Fruit fly (Drosophila melanogaster) whole organism, embryonic: ENCODE results near the gene Gr97a.

ENCODE experiments used
- Ada2b ChIP-seq: fragments of 200-800 bp; sonication (Bioruptor generic); IDR thresholded peaks from 2 replicates; pipeline ENCODE4 v1.3.6; 2022; ENCODE audit warnings: missing biosample characterization, missing genetic modification characterization
- Aef1 ChIP-seq: fragments of 200-800 bp; sonication (Bioruptor generic); IDR thresholded peaks from 3 replicates; pipeline ENCODE4 v1.3.6; 2022; ENCODE audit warnings: missing biosample characterization, missing genetic modification characterization
- CG10366 ChIP-seq: fragments of 200-800 bp; sonication (Bioruptor generic); IDR thresholded peaks from 2 replicates; pipeline ENCODE4 v1.3.6; 2022; ENCODE audit warnings: missing biosample characterization, missing genetic modification characterization
- CG11093 ChIP-seq: fragments of 200-800 bp; sonication (Bioruptor generic); IDR thresholded peaks from 3 replicates; pipeline ENCODE4 v1.3.6; 2022; ENCODE audit warnings: missing biosample characterization, missing genetic modification characterization
- CG11247 ChIP-seq: fragments of 200-800 bp; sonication (Bioruptor generic); IDR thresholded peaks from 2 replicates; pipeline ENCODE4 v1.3.6; 2022; ENCODE audit warnings: missing biosample characterization, missing genetic modification characterization
- CG11696 ChIP-seq: fragments of 200-800 bp; sonication (Bioruptor generic); IDR thresholded peaks from 2 replicates; pipeline ENCODE4 v1.3.6; 2022; ENCODE audit warnings: missing biosample characterization, missing genetic modification characterization
- CG11723 ChIP-seq: fragments of 200-800 bp; sonication (Bioruptor generic); optimal IDR thresholded peaks from 2 replicates; lab custom pipeline; 2017; ENCODE audit warnings: missing biosample characterization, mild to moderate bottlenecking, missing genetic modification characterization
- CG12391 ChIP-seq: fragments of 200-800 bp; sonication (Bioruptor generic); optimal IDR thresholded peaks from 3 replicates; lab custom pipeline; 2018; ENCODE audit warnings: missing biosample characterization, mild to moderate bottlenecking, missing genetic modification characterization, moderate library complexity
- CG14667 ChIP-seq: fragments of 200-800 bp; sonication (Bioruptor generic); IDR thresholded peaks from 2 replicates; pipeline ENCODE4 v1.3.6; 2022; ENCODE audit warnings: missing biosample characterization, missing genetic modification characterization
- CG1529 ChIP-seq: fragments of 200-800 bp; sonication (Bioruptor generic); optimal IDR thresholded peaks from 3 replicates; lab custom pipeline; 2018; ENCODE audit warnings: missing biosample characterization, missing genetic modification characterization
- CG15601 ChIP-seq: fragments of 200-800 bp; sonication (Bioruptor generic); optimal IDR thresholded peaks from 3 replicates; lab custom pipeline; 2019; ENCODE audit warnings: missing biosample characterization, mild to moderate bottlenecking, missing genetic modification characterization, moderate library complexity
- CG1602 ChIP-seq: fragments of 200-800 bp; sonication (Bioruptor generic); optimal IDR thresholded peaks from 3 replicates; lab custom pipeline; 2016; ENCODE audit warnings: missing biosample characterization, missing genetic modification characterization
- CG18262 ChIP-seq: fragments of 200-800 bp; optimal IDR thresholded peaks from 3 replicates; lab custom pipeline; 2019; ENCODE audit warnings: missing biosample characterization, mild to moderate bottlenecking, missing genetic modification characterization, moderate library complexity
- CG18476 ChIP-seq: fragments of 200-800 bp; sonication (Bioruptor generic); optimal IDR thresholded peaks from 2 replicates; lab custom pipeline; 2016; ENCODE audit warnings: missing biosample characterization, mild to moderate bottlenecking, missing genetic modification characterization
- CG2678 ChIP-seq: fragments of 200-800 bp; sonication (Bioruptor generic); optimal IDR thresholded peaks from 3 replicates; lab custom pipeline; 2019; ENCODE audit warnings: missing biosample characterization, mild to moderate bottlenecking, missing genetic modification characterization, moderate library complexity
- CG3281 ChIP-seq: fragments of 200-800 bp; sonication (Bioruptor generic); optimal IDR thresholded peaks from 3 replicates; lab custom pipeline; 2017; ENCODE audit warnings: missing biosample characterization, mild to moderate bottlenecking, missing genetic modification characterization
- CG3407 ChIP-seq: fragments of 200-800 bp; sonication (Bioruptor generic); optimal IDR thresholded peaks from 2 replicates; lab custom pipeline; 2018; ENCODE audit warnings: missing biosample characterization, mild to moderate bottlenecking, missing genetic modification characterization
- CG5953 ChIP-seq: fragments of 200-800 bp; sonication (Bioruptor generic); IDR thresholded peaks from 2 replicates; pipeline ENCODE4 v1.3.6; 2022; ENCODE audit warnings: missing biosample characterization, missing genetic modification characterization
- CG7271 ChIP-seq: fragments of 200-800 bp; sonication (Bioruptor generic); optimal IDR thresholded peaks from 2 replicates; lab custom pipeline; 2018; ENCODE audit warnings: missing biosample characterization, mild to moderate bottlenecking, missing genetic modification characterization, moderate library complexity
- CG7987 ChIP-seq: fragments of 200-800 bp; sonication (Bioruptor generic); optimal IDR thresholded peaks from 2 replicates; lab custom pipeline; 2018; ENCODE audit warnings: missing biosample characterization, mild to moderate bottlenecking, missing genetic modification characterization, moderate library complexity
- CG8388 ChIP-seq: fragments of 200-800 bp; sonication (Bioruptor generic); optimal IDR thresholded peaks from 2 replicates; lab custom pipeline; 2019; ENCODE audit warnings: missing biosample characterization, mild to moderate bottlenecking, missing genetic modification characterization, moderate library complexity
- Doc3 ChIP-seq: fragments of 200-800 bp; sonication (Bioruptor generic); IDR thresholded peaks from 3 replicates; pipeline ENCODE4 v1.3.6; 2022; ENCODE audit warnings: missing biosample characterization, missing genetic modification characterization; ENCODE audit not compliant: partially characterized antibody
- MBD-R2 ChIP-seq: fragments of 200-800 bp; sonication (Bioruptor generic); IDR thresholded peaks from 2 replicates; pipeline ENCODE4 v1.3.6; 2022; ENCODE audit warnings: missing biosample characterization, missing genetic modification characterization
- NC2α ChIP-seq: fragments of 200-800 bp; sonication (Bioruptor generic); optimal IDR thresholded peaks from 2 replicates; lab custom pipeline; 2016; ENCODE audit warnings: missing biosample characterization, missing genetic modification characterization
- Ravus ChIP-seq: fragments of 200-800 bp; sonication (Bioruptor generic); IDR thresholded peaks from 2 replicates; pipeline ENCODE4 v1.3.6; 2022; ENCODE audit warnings: missing biosample characterization, missing genetic modification characterization
- Sin3A ChIP-seq: fragments of >200 bp; optimal IDR thresholded peaks from 2 replicates; lab custom pipeline; 2018
- YL-1 ChIP-seq: fragments of 200-800 bp; sonication (Bioruptor generic); optimal IDR thresholded peaks from 3 replicates; lab custom pipeline; 2017; ENCODE audit warnings: missing biosample characterization, mild to moderate bottlenecking, missing genetic modification characterization
- ab ChIP-seq: fragments of 200-800 bp; sonication (Bioruptor generic); optimal IDR thresholded peaks from 2 replicates; lab custom pipeline; 2016; ENCODE audit warnings: missing biosample characterization, missing genetic modification characterization
- bab2 ChIP-seq: fragments of 200-800 bp; sonication (Bioruptor generic); optimal IDR thresholded peaks from 2 replicates; lab custom pipeline; 2016; ENCODE audit warnings: missing biosample characterization, missing genetic modification characterization
- bowl ChIP-seq: fragments of 200-800 bp; sonication (Bioruptor generic); IDR thresholded peaks from 2 replicates; pipeline ENCODE4 v1.3.6; 2022; ENCODE audit warnings: missing biosample characterization, missing genetic modification characterization
- cad ChIP-seq: fragments of >200 bp; optimal IDR thresholded peaks from 2 replicates; lab custom pipeline; 2017; ENCODE audit warnings: missing biosample characterization, missing genetic modification characterization
- chinmo ChIP-seq: fragments of 200-800 bp; sonication (Bioruptor generic); IDR thresholded peaks from 4 replicates; pipeline ENCODE4 v1.3.6; 2022; ENCODE audit warnings: missing biosample characterization, missing genetic modification characterization; ENCODE audit not compliant: partially characterized antibody
- corto ChIP-seq: fragments of 200-800 bp; sonication (Bioruptor generic); optimal IDR thresholded peaks from 2 replicates; lab custom pipeline; 2016; ENCODE audit warnings: missing biosample characterization, mild to moderate bottlenecking, missing genetic modification characterization, moderate library complexity
- croc ChIP-seq: fragments of 200-800 bp; sonication (Bioruptor generic); conservative IDR thresholded peaks from 3 replicates; pipeline ENCODE4 v1.3.6; 2022; ENCODE audit warnings: missing biosample characterization, missing genetic modification characterization
- dmrt11E ChIP-seq: fragments of 200-800 bp; sonication (Bioruptor generic); optimal IDR thresholded peaks from 3 replicates; lab custom pipeline; 2018; ENCODE audit warnings: missing biosample characterization, mild to moderate bottlenecking, missing genetic modification characterization, moderate library complexity
- dpn ChIP-seq, 2 experiments: fragments of 200-800 bp; sonication (Bioruptor generic); optimal IDR thresholded peaks; 3 replicates each; lab custom pipeline; 2016; ENCODE audit warnings: missing biosample characterization in 2 of 2, missing genetic modification characterization in 2 of 2
- esg ChIP-seq: fragments of 200-800 bp; sonication (Bioruptor generic); conservative IDR thresholded peaks from 2 replicates; pipeline ENCODE4 v1.3.6; 2022; ENCODE audit warnings: missing biosample characterization, missing genetic modification characterization
- ewg ChIP-seq: fragments of 200-800 bp; sonication (Bioruptor generic); optimal IDR thresholded peaks from 3 replicates; lab custom pipeline; 2017; ENCODE audit warnings: mild to moderate bottlenecking, missing biosample characterization, missing genetic modification reagents, missing genetic modification characterization
- exex ChIP-seq: fragments of 200-800 bp; sonication (Bioruptor generic); optimal IDR thresholded peaks from 4 replicates; lab custom pipeline; 2018; ENCODE audit warnings: missing biosample characterization, mild to moderate bottlenecking, missing genetic modification characterization, moderate library complexity
- gem ChIP-seq: fragments of 200-800 bp; sonication (Bioruptor generic); optimal IDR thresholded peaks from 2 replicates; lab custom pipeline; 2019; ENCODE audit warnings: missing biosample characterization, mild to moderate bottlenecking, missing genetic modification characterization, moderate library complexity
- knrl ChIP-seq: fragments of 200-800 bp; sonication (Bioruptor generic); IDR thresholded peaks from 3 replicates; pipeline ENCODE4 v1.3.6; 2022; ENCODE audit warnings: missing biosample characterization, missing genetic modification characterization; ENCODE audit not compliant: partially characterized antibody
- lola ChIP-seq, 3 experiments: fragments of >200 bp in 2 of 3; fragments of 200-800 bp in 1 of 3; sonication (Bioruptor generic) in 1 of 3; optimal IDR thresholded peaks; 2 replicates each; lab custom pipeline; 2017 to 2019; ENCODE audit warnings: missing biosample characterization in 3 of 3, missing genetic modification characterization in 3 of 3, mild to moderate bottlenecking in 1 of 3, moderate library complexity in 1 of 3
- lov ChIP-seq, 2 experiments: fragments of 200-800 bp in 1 of 2; fragments of >200 bp in 1 of 2; sonication (Bioruptor generic) in 1 of 2; IDR thresholded peaks in 1 of 2; optimal IDR thresholded peaks in 1 of 2; 2 replicates in 1 of 2; 3 replicates in 1 of 2; pipeline versions ENCODE4 v1.3.6 to Lab custom; 2017 to 2022; ENCODE audit warnings: missing biosample characterization in 1 of 2, missing genetic modification characterization in 1 of 2
- otp ChIP-seq: fragments of 200-800 bp; sonication (Bioruptor generic); IDR thresholded peaks from 3 replicates; pipeline ENCODE4, ENCODE4 v1.3.6; 2022; ENCODE audit warnings: missing biosample characterization, missing genetic modification characterization
- psq ChIP-seq: fragments of 200-800 bp; sonication (Bioruptor generic); optimal IDR thresholded peaks from 2 replicates; lab custom pipeline; 2017; ENCODE audit warnings: missing biosample characterization, missing genetic modification characterization
- ranshi ChIP-seq: fragments of 200-800 bp; sonication (Bioruptor generic); IDR thresholded peaks from 2 replicates; pipeline ENCODE4 v1.3.6; 2022; ENCODE audit warnings: missing biosample characterization, missing genetic modification characterization
- unpg ChIP-seq: fragments of 200-800 bp; sonication (Bioruptor generic); optimal IDR thresholded peaks from 3 replicates; lab custom pipeline; 2018; ENCODE audit warnings: missing biosample characterization, mild to moderate bottlenecking, missing genetic modification characterization, moderate library complexity
- wdn ChIP-seq: fragments of 200-800 bp; sonication (Bioruptor generic); IDR thresholded peaks from 2 replicates; pipeline ENCODE4 v1.3.6; 2022; ENCODE audit warnings: missing biosample characterization, missing genetic modification characterization

Gene Gr97a

DNA sequence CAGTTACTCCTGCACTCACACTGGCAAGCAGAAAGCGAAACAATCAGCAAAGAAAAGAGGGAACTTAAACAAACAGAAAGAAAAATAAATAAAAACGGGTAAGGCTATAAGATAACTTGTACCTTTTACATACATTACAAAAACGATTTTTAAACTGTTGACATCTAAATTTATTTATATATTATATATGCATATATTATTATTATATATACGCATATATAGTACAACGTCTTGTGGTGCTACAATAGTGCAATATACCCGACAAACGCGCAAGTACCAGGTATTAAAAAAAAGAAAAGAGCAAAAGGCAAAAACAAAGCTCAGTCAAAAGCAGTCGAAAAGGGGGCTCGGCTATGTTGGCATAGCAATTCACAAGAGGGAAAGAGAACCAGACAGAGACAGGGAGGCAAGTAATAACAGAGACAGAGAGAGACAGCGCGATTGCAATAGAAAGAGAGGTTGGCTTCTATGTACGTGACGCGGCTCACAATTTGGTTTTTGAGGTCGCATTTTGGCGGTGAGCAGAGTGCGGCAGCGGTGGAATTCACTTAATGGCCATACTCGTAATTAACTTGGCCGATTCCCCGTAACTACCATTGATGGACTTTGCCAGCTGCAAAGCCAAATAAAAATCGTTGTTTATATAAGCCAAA, 12.1 kb downstream of the Gr97a start (continued):
- TF ChIP-seq CG11723 (GFP tag; lab: Kevin White, UChicago), result peak; percentile 22
- peak; percentile 72 for TF ChIP-seq CG8388 (GFP tag; lab: Kevin White, UChicago)
- peak; percentile 74 for TF ChIP-seq Ada2b (GFP tag; lab: Robert Waterston, UW)
- TF ChIP-seq CG18262, result peak; percentile 85
- TF ChIP-seq gem (tag; lab: Kevin White, UChicago), result peak; percentile 85
- peak; percentile 53 for TF ChIP-seq CG15601 (tag; lab: Kevin White, UChicago)
- TF ChIP-seq cad (GFP tag; lab: Kevin White, UChicago), result no peak
- TF ChIP-seq chinmo (GFP tag; lab: Robert Waterston, UW), result peak; percentile 87; the same call in 3 of the 4 replicates
- TF ChIP-seq CG5953, result peak; percentile 85
- TF ChIP-seq CG12391, result peak; percentile 85
- no peak for TF ChIP-seq bab2
- no peak for TF ChIP-seq knrl (GFP tag; lab: Robert Waterston, UW)
- peak; percentile 12 for TF ChIP-seq YL-1 (GFP tag; lab: Kevin White, UChicago)
- TF ChIP-seq dpn (GFP tag; optimal IDR thresholded peaks at IDR 0.05; lab: Kevin White, UChicago), result peak in 1 of 2 experiments; percentile 74
- peak; percentile 85 for TF ChIP-seq CG2678
- no peak for TF ChIP-seq Sin3A
- peak; percentile 66 for TF ChIP-seq ewg (GFP tag; lab: Kevin White, UChicago)
- TF ChIP-seq esg, result peak; percentile 74
- TF ChIP-seq dmrt11E, result peak; percentile 64
- TF ChIP-seq CG18476 (GFP tag; lab: Kevin White, UChicago), result peak; percentile 32
- peak; percentile 39 for TF ChIP-seq Ravus (GFP tag; lab: Robert Waterston, UW)
- peak; percentile 73 for TF ChIP-seq unpg (GFP tag; lab: Kevin White, UChicago)
- peak; percentile 13 for TF ChIP-seq CG7987 (GFP tag; lab: Kevin White, UChicago)
- peak; percentile 74 for TF ChIP-seq croc (GFP tag; lab: Robert Waterston, UW)
- TF ChIP-seq lov (optimal IDR thresholded peaks at IDR 0.05; lab: Kevin White, UChicago), result no peak
- TF ChIP-seq lov (GFP tag; IDR thresholded peaks at IDR 0.05; lab: Robert Waterston, UW), result peak; percentile 68; the same call in 1 of the 3 replicates
- TF ChIP-seq CG11696 (GFP tag; lab: Robert Waterston, UW), result peak; percentile 76
- TF ChIP-seq MBD-R2, result peak; percentile 20; the same call in 1 of the 2 replicates
- peak; percentile 89 for TF ChIP-seq psq (GFP tag; lab: Kevin White, UChicago)
- TF ChIP-seq CG11247, result peak; percentile 63; the same call in 1 of the 2 replicates
- peak; percentile 44 for TF ChIP-seq CG3281 (GFP tag; lab: Kevin White, UChicago)
- peak; percentile 69 for TF ChIP-seq wdn (GFP tag; lab: Robert Waterston, UW)
- TF ChIP-seq NC2α (GFP tag; lab: Kevin White, UChicago), result no peak
- TF ChIP-seq ab (GFP tag; lab: Kevin White, UChicago), result no peak
- peak; percentile 88 for TF ChIP-seq CG10366 (GFP tag; lab: Robert Waterston, UW)
- TF ChIP-seq CG7271 (tag; lab: Kevin White, UChicago), result peak; percentile 30
- TF ChIP-seq exex (tag; lab: Kevin White, UChicago), result peak; percentile 23
- peak; percentile 76 for TF ChIP-seq CG1602 (GFP tag; lab: Kevin White, UChicago)
- peak; percentile 76 for TF ChIP-seq ranshi (GFP tag; lab: Robert Waterston, UW)
- TF ChIP-seq bowl, result 0 out of 2 replicates have a peak, but pooled peaks have one; percentile 49
- peak; percentile 63; the same call in 1 of the 3 replicates for TF ChIP-seq otp
- TF ChIP-seq CG14667 (GFP tag; lab: Robert Waterston, UW), result peak; percentile 83
- peak; percentile 80 for TF ChIP-seq corto (GFP tag; lab: Kevin White, UChicago)
- TF ChIP-seq CG1529 (GFP tag; lab: Kevin White, UChicago), result peak; percentile 49
- peak in 1 of 3 experiments; percentile 52 for TF ChIP-seq lola (GFP tag; optimal IDR thresholded peaks at IDR 0.05; lab: Kevin White, UChicago)
- peak; percentile 64 for TF ChIP-seq CG3407 (GFP tag; lab: Kevin White, UChicago)
- peak; percentile 60; the same call in 1 of the 3 replicates for TF ChIP-seq CG11093
- no peak for TF ChIP-seq Doc3 (GFP tag; lab: Robert Waterston, UW)
- TF ChIP-seq Aef1, result peak; percentile 87
